Worm (Caenorhabditis elegans): Measurements from ENCODE around the gene Y37H2C.4.
A peak's percentile ranks its signal among the peaks of the same experiment; 100 is the strongest.
"Not testable (repeated sequence)": the region's sequence is repeated elsewhere in the genome, so short reads cannot be mapped to it uniquely, and the experiment has no call there.

Y37H2C.4 gene

DNA sequence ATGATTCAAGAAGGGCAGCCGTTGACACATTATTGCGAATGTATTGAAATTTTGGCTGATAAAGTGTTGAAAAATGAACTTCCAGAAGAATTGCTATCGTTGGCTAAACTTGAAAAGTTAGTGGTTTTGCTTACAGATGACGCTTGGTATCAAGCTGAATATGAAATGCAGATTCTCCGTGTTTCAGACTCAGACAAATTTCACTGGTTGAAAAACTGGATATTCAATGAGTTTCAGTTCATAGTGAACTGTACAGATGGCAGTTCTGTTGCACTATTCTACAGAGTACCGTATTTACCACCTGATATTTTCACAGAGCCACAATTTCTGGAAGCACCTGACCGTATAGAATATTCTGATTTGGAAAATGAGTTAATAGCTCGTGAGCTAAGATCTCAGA lies 28.8 kb downstream of the Y37H2C.4 start:
- TF ChIP-seq nhr-48 (tag; optimal IDR thresholded peaks at IDR 0.05) (no peak), unc-62 (GFP tag; optimal IDR thresholded peaks at IDR 0.05 in 1 of 2) (peak in 1 of 2 experiments; percentile 96), unc-62 (tag; optimal IDR thresholded peaks at IDR 0.05) (no peak)

DNA sequence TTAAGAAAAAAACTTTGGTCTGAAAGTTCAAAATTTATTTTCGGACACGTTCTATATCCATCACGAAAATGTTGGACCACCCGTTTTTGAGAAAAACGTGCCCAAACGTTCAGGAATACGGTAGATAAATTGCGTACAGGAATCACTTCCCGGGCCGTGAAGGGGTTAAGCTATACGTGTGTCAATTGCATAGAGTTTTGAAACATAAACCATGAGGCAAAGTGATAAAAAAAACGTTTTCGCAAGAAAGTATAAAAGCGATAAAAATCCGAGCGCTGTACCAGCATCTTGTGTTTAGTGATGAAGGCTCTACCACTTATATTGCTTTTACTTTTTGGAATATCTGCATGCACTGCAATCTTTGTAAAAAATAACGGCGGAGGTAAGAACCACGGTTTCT lies 31.9 kb downstream of the Y37H2C.4 start, which contains the start of gene Y51A2A.6:
Gene Y51A2A.6 (plus strand): TSS at position 301 of the 400 bp plus-strand sequence.
- TF ChIP-seq nhr-48 (tag; optimal IDR thresholded peaks at IDR 0.05); nhr-11 (tag; optimal IDR thresholded peaks at IDR 0.05); spr-3 (GFP tag; optimal IDR thresholded peaks at IDR 0.05): not testable (repeated sequence)

DNA sequence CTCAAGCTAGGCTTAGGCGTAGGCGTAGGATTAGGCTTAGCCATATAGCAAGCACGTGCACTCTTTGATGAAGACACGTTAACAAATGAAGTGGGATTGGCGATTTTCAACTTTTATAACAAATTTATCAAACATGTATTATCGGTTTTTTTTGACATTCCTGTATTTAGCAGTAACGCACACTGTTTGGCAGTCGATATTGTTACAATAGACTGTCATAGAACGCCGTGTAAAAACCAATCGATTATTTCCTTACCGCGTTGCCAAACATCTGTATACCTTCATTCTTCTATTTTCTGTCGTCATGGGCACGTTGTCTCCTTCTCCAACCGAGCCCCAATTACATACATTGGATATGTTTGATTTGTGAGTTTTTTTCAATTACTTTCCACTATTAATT lies 47.8 kb downstream of the Y37H2C.4 start, which contains the start of gene fbxb-119:
Gene fbxb-119 (plus strand): TSS at position 301 of the 400 bp plus-strand sequence.
- TF ChIP-seq pqm-1 (tag; optimal IDR thresholded peaks at IDR 0.05) (no peak), daf-12 (tag; optimal IDR thresholded peaks at IDR 0.05) (no peak), unc-62 (GFP tag; optimal IDR thresholded peaks at IDR 0.05 in 1 of 2) (peak in 1 of 2 experiments; percentile 23), unc-62 (tag; optimal IDR thresholded peaks at IDR 0.05) (no peak), nhr-25 (tag; optimal IDR thresholded peaks at IDR 0.05; ENCODE audit: borderline replicate concordance, insufficient read depth) (no peak)
